Fruit fly (Drosophila melanogaster): ENCODE measurements around the gene CG2972.

CG2972 gene

dm6 chrX:10113910-10114790, 31.2 kb downstream of the CG2972 start:
- TF ChIP-seq EcR (GFP tag; optimal IDR thresholded peaks at IDR 0.05) (no peak), Dll (optimal IDR thresholded peaks at IDR 0.05) (no peak), psq (optimal IDR thresholded peaks at IDR 0.05) (no peak), CG8478 (optimal IDR thresholded peaks at IDR 0.05) (no peak), usp (GFP tag; optimal IDR thresholded peaks at IDR 0.05) (no peak), pan (optimal IDR thresholded peaks at IDR 0.05) (no peak)

DNA sequence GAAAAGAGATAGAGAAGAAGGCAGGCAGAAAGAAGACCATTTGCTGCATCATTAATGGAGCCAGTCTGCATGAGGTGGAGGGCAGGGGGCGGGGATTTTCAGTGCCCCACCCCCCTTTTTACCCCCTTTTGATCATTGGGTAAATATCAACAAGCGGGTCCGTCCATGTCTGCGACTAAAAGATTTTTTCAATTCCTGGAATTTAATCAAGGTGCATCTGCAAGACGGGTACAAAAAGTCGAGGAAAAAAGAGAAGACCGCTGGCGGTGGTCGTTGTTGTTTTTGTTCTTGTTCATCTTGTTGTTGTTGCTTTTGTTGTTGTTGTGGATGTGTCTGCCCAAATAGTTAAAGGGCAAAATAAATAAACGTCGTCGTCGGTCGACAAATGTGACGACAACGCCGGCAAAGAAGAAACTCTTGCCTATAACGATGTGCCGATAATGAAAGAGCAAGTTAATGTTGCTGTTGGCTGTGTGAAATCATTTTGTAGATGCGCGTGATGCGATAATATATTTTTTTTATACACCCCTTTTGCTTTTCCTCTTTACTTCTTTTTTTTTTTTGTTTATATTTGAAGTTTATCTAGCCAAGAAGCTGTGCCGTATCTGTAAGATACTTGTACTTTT, 32.7 kb downstream of the CG2972 start:
- TF ChIP-seq usp (GFP tag; optimal IDR thresholded peaks at IDR 0.05), result no peak
- TF ChIP-seq psq (optimal IDR thresholded peaks at IDR 0.05), result no peak
- TF ChIP-seq CG8478 (optimal IDR thresholded peaks at IDR 0.05), result no peak
- no peak for TF ChIP-seq Dll (optimal IDR thresholded peaks at IDR 0.05)
- TF ChIP-seq pan (optimal IDR thresholded peaks at IDR 0.05), result no peak
- no peak for TF ChIP-seq EcR (GFP tag; optimal IDR thresholded peaks at IDR 0.05)

DNA sequence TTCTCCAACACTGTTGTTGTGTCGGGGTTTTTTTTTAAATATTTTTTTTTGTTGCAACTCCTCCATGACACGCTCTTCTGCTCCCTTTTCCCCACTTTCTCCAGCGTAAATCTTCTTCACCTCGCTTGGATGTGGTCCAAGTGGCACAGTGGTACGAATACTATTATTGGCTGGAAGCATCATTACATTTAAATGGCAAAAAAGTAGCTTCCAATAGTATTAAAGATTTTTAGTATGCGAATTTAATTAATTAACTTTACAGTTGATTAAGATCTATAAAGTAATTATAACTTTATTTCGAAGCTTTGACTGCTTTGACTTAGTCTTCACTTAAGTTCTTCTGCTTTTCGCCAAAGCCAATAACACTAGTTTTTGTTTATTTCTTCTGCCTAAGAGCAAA, 35.4 kb downstream of the CG2972 start:
- TF ChIP-seq psq (optimal IDR thresholded peaks at IDR 0.05), result no peak
- no peak for TF ChIP-seq Dll (optimal IDR thresholded peaks at IDR 0.05)
- TF ChIP-seq EcR (GFP tag; optimal IDR thresholded peaks at IDR 0.05), result no peak
- TF ChIP-seq usp (GFP tag; optimal IDR thresholded peaks at IDR 0.05), result no peak
- TF ChIP-seq pan (optimal IDR thresholded peaks at IDR 0.05), result no peak
- no peak for TF ChIP-seq CG8478 (optimal IDR thresholded peaks at IDR 0.05)

DNA sequence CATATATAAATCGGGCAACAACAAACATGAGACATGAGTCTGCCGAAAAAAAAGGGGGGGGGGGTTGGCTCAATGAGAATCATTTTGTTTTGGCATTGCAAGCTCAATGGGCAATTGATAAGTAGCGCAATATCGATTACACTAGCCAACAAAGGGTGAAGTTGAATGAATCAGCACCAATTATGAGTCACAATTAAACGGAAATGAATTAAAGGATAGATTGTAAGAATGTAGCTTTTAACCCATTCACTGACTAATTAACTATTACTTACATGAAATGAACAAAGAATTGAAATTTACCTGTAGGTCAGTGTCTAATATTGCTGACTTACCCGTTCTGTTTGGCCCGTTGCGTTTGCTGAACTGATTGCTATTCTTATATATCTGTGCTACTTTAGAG, 42.7 kb downstream of the CG2972 start:
- TF ChIP-seq Dll (optimal IDR thresholded peaks at IDR 0.05), result no peak
- no peak for TF ChIP-seq EcR (GFP tag; optimal IDR thresholded peaks at IDR 0.05)
- TF ChIP-seq pan (optimal IDR thresholded peaks at IDR 0.05), result no peak
- no peak for TF ChIP-seq psq (optimal IDR thresholded peaks at IDR 0.05)

- no peak for TF ChIP-seq usp (GFP tag; optimal IDR thresholded peaks at IDR 0.05)
- no peak for TF ChIP-seq EcR (GFP tag; optimal IDR thresholded peaks at IDR 0.05)
- no peak for TF ChIP-seq Dll (optimal IDR thresholded peaks at IDR 0.05)
- no peak for TF ChIP-seq psq (optimal IDR thresholded peaks at IDR 0.05)
- no peak for TF ChIP-seq pan (optimal IDR thresholded peaks at IDR 0.05)
- no peak for TF ChIP-seq CG8478 (optimal IDR thresholded peaks at IDR 0.05)
Observed at dm6 chrX:10127204-10127603, 44.2 kb downstream of the CG2972 start.

Measured in whole organism.